Worm (Caenorhabditis elegans) whole organism, mixed stage, embryonic: ENCODE results near the gene sri-38.
"Not testable (repeated sequence)": the region's sequence is repeated elsewhere in the genome, so short reads cannot be mapped to it uniquely, and the experiment has no call there.

Experiments used
- blmp-1 ChIP-seq: fragments of 150-350 bp; optimal IDR thresholded peaks from 2 replicates; lab custom pipeline; 2014; ENCODE audit warnings: missing biosample characterization, missing genetic modification characterization
- ceh-39 ChIP-seq: fragments of 150-350 bp; optimal IDR thresholded peaks from 2 replicates; lab custom pipeline; 2014; ENCODE audit warnings: missing biosample characterization, missing genetic modification characterization
- ceh-43 ChIP-seq: fragments of 200-800 bp; sonication (Bioruptor generic); optimal IDR thresholded peaks from 2 replicates; lab custom pipeline; 2018; ENCODE audit warnings: mild to moderate bottlenecking, missing genetic modification characterization, moderate library complexity, missing compliant biosample characterization
- ces-1 ChIP-seq: fragments of 150-350 bp; optimal IDR thresholded peaks from 2 replicates; lab custom pipeline; 2014; ENCODE audit warnings: missing biosample characterization, missing genetic modification reagents, missing genetic modification characterization
- cnd-1 ChIP-seq: fragments of 200-800 bp; sonication (Bioruptor generic); optimal IDR thresholded peaks from 2 replicates; lab custom pipeline; 2018; ENCODE audit warnings: mild to moderate bottlenecking, missing genetic modification characterization, missing compliant biosample characterization
- flh-1 ChIP-seq: fragments of 200-800 bp; sonication (Bioruptor generic); optimal IDR thresholded peaks from 2 replicates; lab custom pipeline; 2018; ENCODE audit warnings: mild to moderate bottlenecking, missing genetic modification characterization, moderate library complexity, missing compliant biosample characterization
- mab-5 ChIP-seq: fragments of 150-350 bp; optimal IDR thresholded peaks from 2 replicates; lab custom pipeline; 2014; ENCODE audit warnings: missing biosample characterization, missing genetic modification characterization
- nhr-12 ChIP-seq: fragments of 150-350 bp; optimal IDR thresholded peaks from 2 replicates; lab custom pipeline; 2014; ENCODE audit warnings: missing biosample characterization, missing genetic modification characterization
- nhr-237 ChIP-seq: fragments of 150-350 bp; optimal IDR thresholded peaks from 2 replicates; lab custom pipeline; 2014; ENCODE audit warnings: missing biosample characterization, missing genetic modification characterization
- pha-4 ChIP-seq: fragments of 150-350 bp; optimal IDR thresholded peaks from 2 replicates; lab custom pipeline; 2018; ENCODE audit warnings: missing biosample characterization, missing genetic modification reagents, missing genetic modification characterization
- snpc-4 ChIP-seq: fragments of 150-350 bp; optimal IDR thresholded peaks from 2 replicates; lab custom pipeline; 2014; ENCODE audit warnings: missing biosample characterization, missing genetic modification characterization
- tbx-8 ChIP-seq: fragments of 200-800 bp; sonication (Bioruptor generic); optimal IDR thresholded peaks from 2 replicates; lab custom pipeline; 2018; ENCODE audit warnings: mild to moderate bottlenecking, missing genetic modification characterization, moderate library complexity, missing compliant biosample characterization
- unc-39 ChIP-seq: fragments of 150-350 bp; optimal IDR thresholded peaks from 2 replicates; lab custom pipeline; 2014; ENCODE audit warnings: missing biosample characterization, missing genetic modification characterization
- unc-62 ChIP-seq: fragments of 150-350 bp; optimal IDR thresholded peaks from 2 replicates; lab custom pipeline; 2014; ENCODE audit warnings: missing biosample characterization, missing genetic modification reagents, missing genetic modification characterization

ce11 chrII:2622936-2623452 lies 12.3 kb downstream of the sri-38 start, which contains the start of gene D2062.4:
- TF ChIP-seq nhr-237 (tag; lab: Kevin White, UChicago); snpc-4 (tag; lab: Kevin White, UChicago); mab-5 (tag; lab: Kevin White, UChicago); ceh-43 (GFP tag; lab: Kevin White, UChicago); blmp-1 (tag; lab: Kevin White, UChicago); unc-62 (GFP tag; lab: Kevin White, UChicago); nhr-12 (tag; lab: Kevin White, UChicago); cnd-1 (tag; lab: Kevin White, UChicago); ceh-39 (tag; lab: Kevin White, UChicago); tbx-8 (GFP tag; lab: Kevin White, UChicago); unc-39 (tag; lab: Kevin White, UChicago); pha-4 (tag; lab: Kevin White, UChicago); ces-1; flh-1: not testable (repeated sequence)
